Fruit fly (Drosophila melanogaster) whole organism, embryonic: ENCODE data around the gene CG2818.

Source experiments
- Adf1 ChIP-seq: fragments of 200-800 bp; sonication (Bioruptor generic); IDR thresholded peaks from 2 replicates; pipeline ENCODE4 v1.3.6; 2022; ENCODE audit warnings: missing biosample characterization, missing genetic modification characterization
- CG10267 ChIP-seq: fragments of 200-800 bp; sonication (Bioruptor generic); optimal IDR thresholded peaks from 2 replicates; lab custom pipeline; 2018; ENCODE audit warnings: missing biosample characterization, mild to moderate bottlenecking, missing genetic modification characterization, moderate library complexity
- CG11723 ChIP-seq: fragments of 200-800 bp; sonication (Bioruptor generic); optimal IDR thresholded peaks from 2 replicates; lab custom pipeline; 2017; ENCODE audit warnings: missing biosample characterization, mild to moderate bottlenecking, missing genetic modification characterization
- CG12659 ChIP-seq: fragments of 200-800 bp; sonication (Bioruptor generic); optimal IDR thresholded peaks from 3 replicates; lab custom pipeline; 2017; ENCODE audit warnings: mild to moderate bottlenecking, missing biosample characterization, missing genetic modification reagents, missing genetic modification characterization
- CG12744 ChIP-seq: fragments of 200-800 bp; sonication (Bioruptor generic); optimal IDR thresholded peaks from 2 replicates; lab custom pipeline; 2016; ENCODE audit warnings: missing biosample characterization, missing genetic modification characterization
- CG12942 ChIP-seq: fragments of 200-800 bp; sonication (Bioruptor generic); optimal IDR thresholded peaks from 3 replicates; lab custom pipeline; 2016; ENCODE audit warnings: missing biosample characterization, missing genetic modification characterization
- CG13894 ChIP-seq: fragments of 200-800 bp; sonication (Bioruptor generic); optimal IDR thresholded peaks from 3 replicates; lab custom pipeline; 2018; ENCODE audit warnings: missing biosample characterization, mild to moderate bottlenecking, missing genetic modification characterization, moderate library complexity
- CG14050 ChIP-seq: fragments of 200-800 bp; sonication (Bioruptor generic); IDR thresholded peaks from 3 replicates; pipeline ENCODE4 v1.3.6; 2022; ENCODE audit warnings: missing biosample characterization, missing genetic modification characterization
- CG17385 ChIP-seq: fragments of 200-800 bp; sonication (Bioruptor generic); optimal IDR thresholded peaks from 3 replicates; lab custom pipeline; 2018; ENCODE audit warnings: missing biosample characterization, mild to moderate bottlenecking, missing genetic modification characterization
- CG18476 ChIP-seq: fragments of 200-800 bp; sonication (Bioruptor generic); optimal IDR thresholded peaks from 2 replicates; lab custom pipeline; 2016; ENCODE audit warnings: missing biosample characterization, mild to moderate bottlenecking, missing genetic modification characterization
- CG18599 ChIP-seq: fragments of 200-800 bp; sonication (Bioruptor generic); optimal IDR thresholded peaks from 3 replicates; lab custom pipeline; 2017; ENCODE audit warnings: missing biosample characterization, missing genetic modification characterization, mild to moderate bottlenecking, moderate library complexity, missing genetic modification reagents
- CG2120 ChIP-seq: fragments of 200-800 bp; sonication (Bioruptor generic); optimal IDR thresholded peaks from 3 replicates; lab custom pipeline; 2016; ENCODE audit warnings: missing biosample characterization, missing genetic modification characterization
- CG2678 ChIP-seq: fragments of 200-800 bp; sonication (Bioruptor generic); optimal IDR thresholded peaks from 3 replicates; lab custom pipeline; 2019; ENCODE audit warnings: missing biosample characterization, mild to moderate bottlenecking, missing genetic modification characterization, moderate library complexity
- CG2889 ChIP-seq: fragments of 200-800 bp; sonication (Bioruptor generic); IDR thresholded peaks from 3 replicates; pipeline ENCODE4 v1.3.6; 2022; ENCODE audit warnings: missing biosample characterization, missing genetic modification characterization
- CG30403 ChIP-seq: fragments of 200-800 bp; sonication (Bioruptor generic); optimal IDR thresholded peaks from 3 replicates; lab custom pipeline; 2016; ENCODE audit warnings: missing biosample characterization, missing genetic modification characterization
- CG4282 ChIP-seq: fragments of 200-800 bp; sonication (Bioruptor generic); optimal IDR thresholded peaks from 2 replicates; lab custom pipeline; 2016; ENCODE audit warnings: missing biosample characterization, missing genetic modification characterization
- CG7372 ChIP-seq: fragments of 200-800 bp; sonication (Bioruptor generic); IDR thresholded peaks from 2 replicates; pipeline ENCODE4 v1.3.6; 2022; ENCODE audit warnings: missing biosample characterization, missing genetic modification characterization
- CG7786 ChIP-seq: fragments of 200-800 bp; sonication (Bioruptor generic); optimal IDR thresholded peaks from 2 replicates; lab custom pipeline; 2016; ENCODE audit warnings: missing biosample characterization, missing genetic modification characterization
- CG8478 ChIP-seq: fragments of >200 bp; optimal IDR thresholded peaks from 2 replicates; lab custom pipeline; 2018
- CG9727 ChIP-seq: fragments of 200-800 bp; sonication (Bioruptor generic); optimal IDR thresholded peaks from 3 replicates; lab custom pipeline; 2017; ENCODE audit warnings: missing biosample characterization, mild to moderate bottlenecking, missing genetic modification characterization
- CoRest ChIP-seq: fragments of 200-800 bp; sonication (Bioruptor generic); optimal IDR thresholded peaks from 3 replicates; lab custom pipeline; 2018; ENCODE audit warnings: missing biosample characterization, mild to moderate bottlenecking, missing genetic modification characterization, moderate library complexity
- Deaf1 ChIP-seq: fragments of 200-800 bp; optimal IDR thresholded peaks from 3 replicates; lab custom pipeline; 2019; ENCODE audit warnings: missing biosample characterization, mild to moderate bottlenecking, missing genetic modification characterization, moderate library complexity
- E2f1 ChIP-seq: fragments of 200-800 bp; sonication (Bioruptor generic); IDR thresholded peaks from 2 replicates; pipeline ENCODE4 v1.3.6; 2022; ENCODE audit warnings: missing biosample characterization, missing genetic modification characterization
- Fer1 ChIP-seq: fragments of 200-800 bp; sonication (Bioruptor generic); optimal IDR thresholded peaks from 2 replicates; lab custom pipeline; 2017; ENCODE audit warnings: missing biosample characterization, mild to moderate bottlenecking, missing genetic modification characterization
- Fer3 ChIP-seq: fragments of 200-800 bp; sonication (Bioruptor generic); optimal IDR thresholded peaks from 2 replicates; lab custom pipeline; 2018; ENCODE audit warnings: missing biosample characterization, mild to moderate bottlenecking, missing genetic modification characterization, moderate library complexity
- Med ChIP-seq: fragments of 200-800 bp; sonication (Bioruptor generic); peaks from one replicate; lab custom pipeline; 2016; ENCODE audit warnings: missing biosample characterization, missing genetic modification characterization, mild to moderate bottlenecking, inconsistent platforms, moderate library complexity
- Meics ChIP-seq: fragments of 200-800 bp; sonication (Bioruptor generic); optimal IDR thresholded peaks from 2 replicates; lab custom pipeline; 2017; ENCODE audit warnings: missing biosample characterization, mild to moderate bottlenecking, missing genetic modification characterization
- Ptx1 ChIP-seq: fragments of 200-800 bp; sonication (Bioruptor generic); IDR thresholded peaks from 2 replicates; pipeline ENCODE4 v1.3.6; 2022; ENCODE audit warnings: missing biosample characterization, missing genetic modification characterization
- Sox102F ChIP-seq: fragments of 200-800 bp; sonication (Bioruptor generic); optimal IDR thresholded peaks from 2 replicates; lab custom pipeline; 2018; ENCODE audit warnings: missing biosample characterization, mild to moderate bottlenecking, missing genetic modification characterization, moderate library complexity
- bowl ChIP-seq: fragments of 200-800 bp; sonication (Bioruptor generic); IDR thresholded peaks from 2 replicates; pipeline ENCODE4 v1.3.6; 2022; ENCODE audit warnings: missing biosample characterization, missing genetic modification characterization
- cas ChIP-seq: fragments of 200-800 bp; sonication (Bioruptor generic); IDR thresholded peaks from 2 replicates; pipeline ENCODE4 v1.3.6; 2022; ENCODE audit warnings: missing biosample characterization, missing genetic modification characterization
- caup ChIP-seq: fragments of 200-800 bp; sonication (Bioruptor generic); optimal IDR thresholded peaks from 3 replicates; lab custom pipeline; 2017; ENCODE audit warnings: missing biosample characterization, mild to moderate bottlenecking, missing genetic modification characterization, moderate library complexity; ENCODE audit not compliant: severe bottlenecking
- dan ChIP-seq: fragments of 200-800 bp; sonication (Bioruptor generic); IDR thresholded peaks from 2 replicates; pipeline ENCODE4 v1.3.6; 2022; ENCODE audit warnings: missing biosample characterization, missing genetic modification characterization
- ewg ChIP-seq: fragments of 200-800 bp; sonication (Bioruptor generic); optimal IDR thresholded peaks from 3 replicates; lab custom pipeline; 2017; ENCODE audit warnings: mild to moderate bottlenecking, missing biosample characterization, missing genetic modification reagents, missing genetic modification characterization
- fu2 ChIP-seq: fragments of 200-800 bp; sonication (Bioruptor generic); optimal IDR thresholded peaks from 2 replicates; lab custom pipeline; 2016; ENCODE audit warnings: missing biosample characterization, missing genetic modification characterization
- lilli ChIP-seq: fragments of 200-800 bp; sonication (Bioruptor generic); optimal IDR thresholded peaks from 3 replicates; lab custom pipeline; 2016; ENCODE audit warnings: missing biosample characterization, missing genetic modification characterization
- odd ChIP-seq: fragments of 200-800 bp; sonication (Bioruptor generic); optimal IDR thresholded peaks from 2 replicates; lab custom pipeline; 2017; ENCODE audit warnings: missing biosample characterization, mild to moderate bottlenecking, missing genetic modification characterization
- p53 ChIP-seq: fragments of 200-800 bp; sonication (Bioruptor generic); optimal IDR thresholded peaks from 2 replicates; lab custom pipeline; 2016; ENCODE audit warnings: missing biosample characterization, missing genetic modification characterization
- pan ChIP-seq, 4 experiments: fragments of >200 bp in 3 of 4; fragments of 200-800 bp in 1 of 4; sonication (Bioruptor generic) in 1 of 4; optimal IDR thresholded peaks in 3 of 4; IDR thresholded peaks in 1 of 4; 2 replicates each; pipeline versions ENCODE4 v1.3.6 to Lab custom; 2017 to 2022; ENCODE audit warnings: missing biosample characterization in 2 of 4, missing genetic modification characterization in 2 of 4, mixed read lengths in 1 of 4
- prd ChIP-seq, 3 experiments: fragments of >200 bp in 2 of 3; fragments of 200-800 bp in 1 of 3; sonication (Bioruptor generic) in 1 of 3; optimal IDR thresholded peaks in 2 of 3; IDR thresholded peaks in 1 of 3; 2 replicates in 2 of 3; 3 replicates in 1 of 3; pipeline versions ENCODE4 v1.3.6 to Lab custom; 2017 to 2022; ENCODE audit warnings: missing biosample characterization in 1 of 3, missing genetic modification characterization in 1 of 3
- ranshi ChIP-seq: fragments of 200-800 bp; sonication (Bioruptor generic); IDR thresholded peaks from 2 replicates; pipeline ENCODE4 v1.3.6; 2022; ENCODE audit warnings: missing biosample characterization, missing genetic modification characterization
- scrt ChIP-seq: fragments of 200-800 bp; sonication (Bioruptor generic); optimal IDR thresholded peaks from 2 replicates; lab custom pipeline; 2018; ENCODE audit warnings: missing biosample characterization, mild to moderate bottlenecking, missing genetic modification characterization, moderate library complexity
- sens-2 ChIP-seq: fragments of 200-800 bp; sonication (Bioruptor generic); IDR thresholded peaks from 2 replicates; pipeline ENCODE4 v1.3.6; 2022; ENCODE audit warnings: missing biosample characterization, missing genetic modification characterization
- sisA ChIP-seq: fragments of 200-800 bp; sonication (Bioruptor generic); IDR thresholded peaks from 2 replicates; pipeline ENCODE4 v1.3.6; 2022; ENCODE audit warnings: missing biosample characterization, missing genetic modification characterization
- ssp ChIP-seq: fragments of 200-800 bp; sonication (Bioruptor generic); IDR thresholded peaks from 2 replicates; pipeline ENCODE4 v1.3.6; 2022; ENCODE audit warnings: missing biosample characterization, missing genetic modification characterization
- stwl ChIP-seq: fragments of 200-800 bp; sonication (Bioruptor generic); optimal IDR thresholded peaks from 3 replicates; lab custom pipeline; 2018; ENCODE audit warnings: missing biosample characterization, mild to moderate bottlenecking, missing genetic modification characterization, moderate library complexity
- tgo ChIP-seq: fragments of 200-800 bp; sonication (Bioruptor generic); IDR thresholded peaks from 3 replicates; pipeline ENCODE4 v1.3.6; 2022; ENCODE audit warnings: missing biosample characterization, missing genetic modification characterization
- tx ChIP-seq: fragments of 200-800 bp; sonication (Bioruptor generic); optimal IDR thresholded peaks from 2 replicates; lab custom pipeline; 2016; ENCODE audit warnings: missing biosample characterization, missing genetic modification characterization
- vfl ChIP-seq: fragments of 200-800 bp; sonication (Bioruptor generic); optimal IDR thresholded peaks from 2 replicates; lab custom pipeline; 2016; ENCODE audit warnings: missing biosample characterization, missing genetic modification characterization

CG2818 gene

dm6 chr2L:3754835-3755547 lies 41.8 kb downstream of the CG2818 start (continued):
- TF ChIP-seq tx (GFP tag; lab: Kevin White, UChicago) (no peak), E2f1 (GFP tag; lab: Robert Waterston, UW) (peak; percentile 18; the same call in 1 of the 2 replicates), lilli (no peak), ranshi (peak; percentile 42; the same call in 1 of the 2 replicates), CG4282 (no peak), CG14050 (no peak), Ptx1 (peak; percentile 52), CG2120 (GFP tag; lab: Kevin White, UChicago) (peak; percentile 78), odd (GFP tag; lab: Kevin White, UChicago) (no peak), CG17385 (GFP tag; lab: Kevin White, UChicago) (peak; percentile 37), CG12659 (GFP tag; lab: Kevin White, UChicago) (peak; percentile 25), ssp (0 out of 2 replicates have a peak, but pooled peaks have one; percentile 35), vfl (no peak), CG7372 (GFP tag; lab: Robert Waterston, UW) (peak; percentile 75), sens-2 (no peak), Med (peak; percentile 58), Fer3 (tag; lab: Kevin White, UChicago) (peak; percentile 54), CG18599 (peak; percentile 81), CG30403 (GFP tag; lab: Kevin White, UChicago) (peak; percentile 27), Deaf1 (tag; lab: Kevin White, UChicago) (peak; percentile 22), CG18476 (no peak), CG12942 (GFP tag; lab: Kevin White, UChicago) (no peak), tgo (GFP tag; lab: Robert Waterston, UW) (peak; percentile 52; the same call in 1 of the 3 replicates), stwl (tag; lab: Kevin White, UChicago) (no peak), CG2889 (GFP tag; lab: Robert Waterston, UW) (0 out of 3 replicates have a peak, but pooled peaks have one; percentile 28), Sox102F (GFP tag; lab: Kevin White, UChicago) (peak; percentile 37), CG10267 (tag; lab: Kevin White, UChicago) (peak; percentile 0), Fer1 (GFP tag; lab: Kevin White, UChicago) (peak; percentile 81), CG12744 (GFP tag; lab: Kevin White, UChicago) (no peak), caup (GFP tag; lab: Kevin White, UChicago) (peak; percentile 38), CG2678 (tag; lab: Kevin White, UChicago) (peak; percentile 69), CoRest (tag; lab: Kevin White, UChicago) (peak; percentile 2), CG9727 (GFP tag; lab: Kevin White, UChicago) (peak; percentile 44), prd (optimal IDR thresholded peaks at IDR 0.05; lab: Kevin White, UChicago) (no peak), prd (GFP tag; IDR thresholded peaks at IDR 0.05; lab: Robert Waterston, UW) (0 out of 3 replicates have a peak, but pooled peaks have one; percentile 32), Meics (GFP tag; lab: Kevin White, UChicago) (peak; percentile 65), sisA (GFP tag; lab: Robert Waterston, UW) (peak; percentile 21; the same call in 1 of the 2 replicates), CG8478 (no peak), p53 (GFP tag; lab: Kevin White, UChicago) (no peak)
- TF ChIP-seq, all 482 proteins: peak for 93

dm6 chr2L:3756831-3757351 lies 43.7 kb downstream of the CG2818 start, which contains the start of gene CG43707:
Gene CG43707 (plus strand): TSS chr2L:3757256.
- TF ChIP-seq CG11723 (no peak), Sox102F (GFP tag; lab: Kevin White, UChicago) (no peak), CG13894 (tag; lab: Kevin White, UChicago) (peak; percentile 37), Adf1 (GFP tag; lab: Robert Waterston, UW) (peak; percentile 26; the same call in 1 of the 2 replicates), Deaf1 (tag; lab: Kevin White, UChicago) (peak; percentile 55), dan (GFP tag; lab: Robert Waterston, UW) (no peak), fu2 (GFP tag; lab: Kevin White, UChicago) (no peak), pan (optimal IDR thresholded peaks at IDR 0.05; lab: Kevin White, UChicago) (no peak), pan (GFP tag; optimal IDR thresholded peaks at IDR 0.05 in 1 of 2, IDR thresholded peaks at IDR 0.05 in 1 of 2) (peak in 1 of 2 experiments; percentile 13), ewg (GFP tag; lab: Kevin White, UChicago) (peak; percentile 51), cas (no peak), scrt (peak; percentile 67), CG7786 (no peak), ssp (no peak), bowl (0 out of 2 replicates have a peak, but pooled peaks have one; percentile 4)
